Fruit fly (Drosophila melanogaster) whole organism, embryonic: ENCODE results near the gene CG4854.

Experiments used
- Ada2b ChIP-seq: fragments of 200-800 bp; sonication (Bioruptor generic); IDR thresholded peaks from 2 replicates; pipeline ENCODE4 v1.3.6; 2022; ENCODE audit warnings: missing biosample characterization, missing genetic modification characterization
- Aef1 ChIP-seq: fragments of 200-800 bp; sonication (Bioruptor generic); IDR thresholded peaks from 3 replicates; pipeline ENCODE4 v1.3.6; 2022; ENCODE audit warnings: missing biosample characterization, missing genetic modification characterization
- CG10321 ChIP-seq: fragments of 200-800 bp; sonication (Bioruptor generic); IDR thresholded peaks from 2 replicates; pipeline ENCODE4 v1.3.6; 2022; ENCODE audit warnings: missing biosample characterization, missing genetic modification characterization
- CG10654 ChIP-seq: fragments of 200-800 bp; sonication (Bioruptor generic); optimal IDR thresholded peaks from 2 replicates; lab custom pipeline; 2016; ENCODE audit warnings: missing biosample characterization, missing genetic modification characterization
- CG11247 ChIP-seq: fragments of 200-800 bp; sonication (Bioruptor generic); IDR thresholded peaks from 2 replicates; pipeline ENCODE4 v1.3.6; 2022; ENCODE audit warnings: missing biosample characterization, missing genetic modification characterization
- CG11696 ChIP-seq: fragments of 200-800 bp; sonication (Bioruptor generic); IDR thresholded peaks from 2 replicates; pipeline ENCODE4 v1.3.6; 2022; ENCODE audit warnings: missing biosample characterization, missing genetic modification characterization
- CG12071 ChIP-seq: fragments of 200-800 bp; sonication (Bioruptor generic); optimal IDR thresholded peaks from 3 replicates; lab custom pipeline; 2018; ENCODE audit warnings: missing biosample characterization, mild to moderate bottlenecking, missing genetic modification characterization
- CG12155 ChIP-seq: fragments of 200-800 bp; sonication (Bioruptor generic); optimal IDR thresholded peaks from 3 replicates; lab custom pipeline; 2016; ENCODE audit warnings: missing biosample characterization, missing genetic modification characterization
- CG1647 ChIP-seq: fragments of 200-800 bp; sonication (Bioruptor generic); optimal IDR thresholded peaks from 3 replicates; lab custom pipeline; 2016; ENCODE audit warnings: missing biosample characterization, missing genetic modification characterization
- CG17186 ChIP-seq: fragments of 200-800 bp; sonication (Bioruptor generic); optimal IDR thresholded peaks from 3 replicates; lab custom pipeline; 2017; ENCODE audit warnings: missing biosample characterization, missing genetic modification reagents, missing genetic modification characterization
- CG2889 ChIP-seq: fragments of 200-800 bp; sonication (Bioruptor generic); IDR thresholded peaks from 3 replicates; pipeline ENCODE4 v1.3.6; 2022; ENCODE audit warnings: missing biosample characterization, missing genetic modification characterization
- CG30403 ChIP-seq: fragments of 200-800 bp; sonication (Bioruptor generic); optimal IDR thresholded peaks from 3 replicates; lab custom pipeline; 2016; ENCODE audit warnings: missing biosample characterization, missing genetic modification characterization
- CG3065 ChIP-seq: fragments of 200-800 bp; sonication (Bioruptor generic); optimal IDR thresholded peaks from 2 replicates; lab custom pipeline; 2016; ENCODE audit warnings: missing biosample characterization, missing genetic modification characterization
- CG32772 ChIP-seq: fragments of 200-800 bp; sonication (Bioruptor generic); IDR thresholded peaks from 2 replicates; pipeline ENCODE4 v1.3.6; 2022; ENCODE audit warnings: missing biosample characterization, missing genetic modification characterization
- CG4730 ChIP-seq: fragments of 200-800 bp; sonication (Bioruptor generic); IDR thresholded peaks from 2 replicates; pipeline ENCODE4 v1.3.6; 2022; ENCODE audit warnings: missing biosample characterization, missing genetic modification characterization
- CG4854 ChIP-seq: fragments of 200-800 bp; sonication (Bioruptor generic); optimal IDR thresholded peaks from 2 replicates; lab custom pipeline; 2016; ENCODE audit warnings: missing biosample characterization, missing genetic modification characterization, inconsistent platforms
- CG8290 ChIP-seq, 3 experiments: fragments of 200-800 bp; sonication (Bioruptor generic); optimal IDR thresholded peaks; 2 replicates each; lab custom pipeline; 2016 to 2019; ENCODE audit warnings: missing biosample characterization in 3 of 3, missing genetic modification characterization in 3 of 3, mild to moderate bottlenecking in 2 of 3, moderate library complexity in 1 of 3
- CG9215 ChIP-seq: fragments of 200-800 bp; sonication (Bioruptor generic); IDR thresholded peaks from 2 replicates; pipeline ENCODE4 v1.3.6; 2022; ENCODE audit warnings: missing biosample characterization, missing genetic modification characterization
- CG9727 ChIP-seq: fragments of 200-800 bp; sonication (Bioruptor generic); optimal IDR thresholded peaks from 3 replicates; lab custom pipeline; 2017; ENCODE audit warnings: missing biosample characterization, mild to moderate bottlenecking, missing genetic modification characterization
- Dbx ChIP-seq: fragments of 200-800 bp; sonication (Bioruptor generic); IDR thresholded peaks from 3 replicates; pipeline ENCODE4 v1.3.6; 2022; ENCODE audit warnings: missing biosample characterization, missing genetic modification characterization
- Doc3 ChIP-seq: fragments of 200-800 bp; sonication (Bioruptor generic); IDR thresholded peaks from 3 replicates; pipeline ENCODE4 v1.3.6; 2022; ENCODE audit warnings: missing biosample characterization, missing genetic modification characterization; ENCODE audit not compliant: partially characterized antibody
- Elba2 ChIP-seq: fragments of 200-800 bp; sonication (Bioruptor generic); optimal IDR thresholded peaks from 3 replicates; lab custom pipeline; 2016; ENCODE audit warnings: missing biosample characterization, missing genetic modification characterization
- Fer1 ChIP-seq: fragments of 200-800 bp; sonication (Bioruptor generic); optimal IDR thresholded peaks from 2 replicates; lab custom pipeline; 2017; ENCODE audit warnings: missing biosample characterization, mild to moderate bottlenecking, missing genetic modification characterization
- Fer3 ChIP-seq: fragments of 200-800 bp; sonication (Bioruptor generic); optimal IDR thresholded peaks from 2 replicates; lab custom pipeline; 2018; ENCODE audit warnings: missing biosample characterization, mild to moderate bottlenecking, missing genetic modification characterization, moderate library complexity
- NK7.1 ChIP-seq: fragments of 200-800 bp; sonication (Bioruptor generic); optimal IDR thresholded peaks from 3 replicates; lab custom pipeline; 2016; ENCODE audit warnings: missing biosample characterization, missing genetic modification characterization
- Ssrp ChIP-seq: fragments of 200-800 bp; sonication (Bioruptor generic); optimal IDR thresholded peaks from 2 replicates; lab custom pipeline; 2018; ENCODE audit warnings: missing biosample characterization, mild to moderate bottlenecking, missing genetic modification characterization, moderate library complexity
- Vsx1 ChIP-seq: fragments of 200-800 bp; sonication (Bioruptor generic); optimal IDR thresholded peaks from 2 replicates; lab custom pipeline; 2017; ENCODE audit warnings: missing biosample characterization, mild to moderate bottlenecking, missing genetic modification characterization, missing genetic modification reagents
- YL-1 ChIP-seq: fragments of 200-800 bp; sonication (Bioruptor generic); optimal IDR thresholded peaks from 3 replicates; lab custom pipeline; 2017; ENCODE audit warnings: missing biosample characterization, mild to moderate bottlenecking, missing genetic modification characterization
- aop ChIP-seq: fragments of 200-800 bp; sonication (Bioruptor generic); IDR thresholded peaks from 2 replicates; pipeline ENCODE4 v1.3.6; 2022; ENCODE audit warnings: missing biosample characterization, missing genetic modification characterization
- ash1 ChIP-seq: fragments of 200-800 bp; sonication (Bioruptor generic); optimal IDR thresholded peaks from 2 replicates; lab custom pipeline; 2018; ENCODE audit warnings: missing biosample characterization, mild to moderate bottlenecking, missing genetic modification characterization
- cad ChIP-seq: fragments of >200 bp; optimal IDR thresholded peaks from 2 replicates; lab custom pipeline; 2017; ENCODE audit warnings: missing biosample characterization, missing genetic modification characterization
- caup ChIP-seq: fragments of 200-800 bp; sonication (Bioruptor generic); optimal IDR thresholded peaks from 3 replicates; lab custom pipeline; 2017; ENCODE audit warnings: missing biosample characterization, mild to moderate bottlenecking, missing genetic modification characterization, moderate library complexity; ENCODE audit not compliant: severe bottlenecking
- chm ChIP-seq: fragments of 200-800 bp; sonication (Bioruptor generic); IDR thresholded peaks from 2 replicates; pipeline ENCODE4 v1.3.6; 2022; ENCODE audit warnings: missing biosample characterization, missing genetic modification characterization
- chn ChIP-seq: fragments of 200-800 bp; sonication (Bioruptor generic); optimal IDR thresholded peaks from 2 replicates; lab custom pipeline; 2016; ENCODE audit warnings: missing biosample characterization, missing genetic modification characterization
- dimm ChIP-seq: fragments of 200-800 bp; sonication (Bioruptor generic); IDR thresholded peaks from 2 replicates; pipeline ENCODE4 v1.3.6; 2022; ENCODE audit warnings: missing biosample characterization, missing genetic modification characterization
- dm ChIP-seq: fragments of 200-800 bp; sonication (Bioruptor generic); optimal IDR thresholded peaks from 3 replicates; lab custom pipeline; 2016; ENCODE audit warnings: missing biosample characterization, missing genetic modification characterization
- dpn ChIP-seq, 2 experiments: fragments of 200-800 bp; sonication (Bioruptor generic); optimal IDR thresholded peaks; 3 replicates each; lab custom pipeline; 2016; ENCODE audit warnings: missing biosample characterization in 2 of 2, missing genetic modification characterization in 2 of 2
- hb ChIP-seq: fragments of 200-800 bp; sonication (Bioruptor generic); IDR thresholded peaks from 3 replicates; pipeline ENCODE4 v1.3.6; 2022; ENCODE audit warnings: missing biosample characterization, missing genetic modification characterization; ENCODE audit not compliant: partially characterized antibody
- jigr1 ChIP-seq: fragments of 200-800 bp; sonication (Bioruptor generic); IDR thresholded peaks from 3 replicates; pipeline ENCODE4 v1.3.6; 2022; ENCODE audit warnings: missing biosample characterization, missing genetic modification characterization
- luna ChIP-seq: fragments of 200-800 bp; sonication (Bioruptor generic); optimal IDR thresholded peaks from 2 replicates; lab custom pipeline; 2016; ENCODE audit warnings: missing biosample characterization, missing genetic modification characterization
- mirr ChIP-seq: fragments of 200-800 bp; sonication (Bioruptor generic); optimal IDR thresholded peaks from 3 replicates; lab custom pipeline; 2018; ENCODE audit warnings: missing biosample characterization, mild to moderate bottlenecking, missing genetic modification characterization
- nmo ChIP-seq: fragments of 200-800 bp; sonication (Bioruptor generic); optimal IDR thresholded peaks from 2 replicates; lab custom pipeline; 2018; ENCODE audit warnings: missing biosample characterization, mild to moderate bottlenecking, missing genetic modification characterization, moderate library complexity
- oc ChIP-seq: fragments of 200-800 bp; sonication (Bioruptor generic); optimal IDR thresholded peaks from 2 replicates; lab custom pipeline; 2018; ENCODE audit warnings: missing biosample characterization, mild to moderate bottlenecking, missing genetic modification characterization, moderate library complexity
- otp ChIP-seq: fragments of 200-800 bp; sonication (Bioruptor generic); IDR thresholded peaks from 3 replicates; pipeline ENCODE4, ENCODE4 v1.3.6; 2022; ENCODE audit warnings: missing biosample characterization, missing genetic modification characterization
- ranshi ChIP-seq: fragments of 200-800 bp; sonication (Bioruptor generic); IDR thresholded peaks from 2 replicates; pipeline ENCODE4 v1.3.6; 2022; ENCODE audit warnings: missing biosample characterization, missing genetic modification characterization
- sd ChIP-seq: fragments of 200-800 bp; sonication (Bioruptor generic); optimal IDR thresholded peaks from 3 replicates; lab custom pipeline; 2018; ENCODE audit warnings: missing biosample characterization, mild to moderate bottlenecking, missing genetic modification characterization, moderate library complexity
- slou ChIP-seq: fragments of 200-800 bp; sonication (Bioruptor generic); optimal IDR thresholded peaks from 3 replicates; lab custom pipeline; 2016; ENCODE audit warnings: missing biosample characterization, missing genetic modification characterization
- sob ChIP-seq: fragments of 200-800 bp; sonication (Bioruptor generic); IDR thresholded peaks from 2 replicates; pipeline ENCODE4 v1.3.6; 2022; ENCODE audit warnings: missing biosample characterization, missing genetic modification characterization
- tin ChIP-seq: fragments of 200-800 bp; sonication (Bioruptor generic); optimal IDR thresholded peaks from 3 replicates; lab custom pipeline; 2016; ENCODE audit warnings: missing biosample characterization, missing genetic modification characterization
- usp ChIP-seq: fragments of >200 bp; optimal IDR thresholded peaks from 2 replicates; lab custom pipeline; 2017; ENCODE audit warnings: missing biosample characterization, missing genetic modification characterization
- vfl ChIP-seq: fragments of 200-800 bp; sonication (Bioruptor generic); optimal IDR thresholded peaks from 2 replicates; lab custom pipeline; 2016; ENCODE audit warnings: missing biosample characterization, missing genetic modification characterization

The CG4854 gene

DNA sequence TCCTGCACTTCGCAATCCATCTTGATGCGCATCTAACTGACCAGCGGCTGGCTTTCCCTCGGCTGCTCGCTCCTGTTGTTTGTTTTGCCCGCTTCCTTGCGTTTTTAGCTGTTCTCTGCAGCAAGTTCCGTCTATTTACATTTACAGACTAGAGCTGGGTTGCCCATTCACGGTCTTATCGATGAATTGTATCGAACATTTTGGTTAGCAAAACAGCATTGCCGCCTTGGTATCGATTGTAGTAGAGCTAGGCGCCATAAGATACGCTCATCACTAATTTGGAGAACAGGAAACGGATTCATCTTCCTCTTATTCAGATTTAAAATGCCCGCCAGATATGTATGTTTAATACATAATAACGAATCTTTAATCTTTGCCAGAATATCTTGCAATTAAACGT is 8.0 kb downstream of the CG4854 start, which contains the start of gene Regnase-1 (continued):
- peak; percentile 96 for TF ChIP-seq Fer1
- TF ChIP-seq tin (GFP tag; lab: Kevin White, UChicago), result peak; percentile 83
- TF ChIP-seq nmo (GFP tag; lab: Kevin White, UChicago), result peak; percentile 87
- TF ChIP-seq chn (GFP tag; lab: Kevin White, UChicago), result peak; percentile 86
- TF ChIP-seq Aef1 (GFP tag; lab: Robert Waterston, UW), result peak; percentile 68; the same call in 2 of the 3 replicates
- peak; percentile 94 for TF ChIP-seq ash1 (GFP tag; lab: Kevin White, UChicago)
- peak; percentile 89 for TF ChIP-seq luna (GFP tag; lab: Kevin White, UChicago)
- TF ChIP-seq Fer3 (tag; lab: Kevin White, UChicago), result peak; percentile 96
- TF ChIP-seq CG2889 (GFP tag; lab: Robert Waterston, UW), result 0 out of 3 replicates have a peak, but pooled peaks have one; percentile 35
- TF ChIP-seq chm (GFP tag; lab: Robert Waterston, UW), result peak; percentile 97
- peak; percentile 73 for TF ChIP-seq CG4730 (GFP tag; lab: Robert Waterston, UW)
- TF ChIP-seq sd (tag; lab: Kevin White, UChicago), result no peak
- TF ChIP-seq ranshi (GFP tag; lab: Robert Waterston, UW), result peak; percentile 76; the same call in 1 of the 2 replicates
- TF ChIP-seq CG1647, result peak; percentile 83
- peak; percentile 86 for TF ChIP-seq CG10654 (GFP tag; lab: Kevin White, UChicago)
- peak; percentile 93 for TF ChIP-seq hb
- peak; percentile 98 for TF ChIP-seq caup (GFP tag; lab: Kevin White, UChicago)
- TF ChIP-seq otp, result peak; percentile 95
- peak; percentile 57; the same call in 1 of the 2 replicates for TF ChIP-seq dimm (GFP tag; lab: Robert Waterston, UW)
- TF ChIP-seq Doc3 (GFP tag; lab: Robert Waterston, UW), result peak; percentile 93
- TF ChIP-seq CG12155 (GFP tag; lab: Kevin White, UChicago), result peak; percentile 75
- peak; percentile 95 for TF ChIP-seq Vsx1 (GFP tag; lab: Kevin White, UChicago)
- TF ChIP-seq CG3065 (GFP tag; lab: Kevin White, UChicago), result peak; percentile 87
- no peak for TF ChIP-seq aop (GFP tag; lab: Robert Waterston, UW)
- peak; percentile 95 for TF ChIP-seq CG17186 (GFP tag; lab: Kevin White, UChicago)
- TF ChIP-seq CG4854 (GFP tag; lab: Kevin White, UChicago), result peak; percentile 87
- TF ChIP-seq CG8290 (GFP tag; optimal IDR thresholded peaks at IDR 0.05; lab: Kevin White, UChicago), result peak; percentile 91
- TF ChIP-seq CG8290 (tag; optimal IDR thresholded peaks at IDR 0.05; lab: Kevin White, UChicago), result peak; percentile 87 to 97
- peak; percentile 88 for TF ChIP-seq CG11247 (GFP tag; lab: Robert Waterston, UW)
- TF ChIP-seq cad, result no peak
- TF ChIP-seq Ssrp, result peak; percentile 65
- TF ChIP-seq Elba2, result peak; percentile 39
- peak; percentile 95 for TF ChIP-seq CG12071
- TF ChIP-seq usp (GFP tag; lab: Kevin White, UChicago), result no peak
- peak; percentile 66 for TF ChIP-seq CG10321 (GFP tag; lab: Robert Waterston, UW)
- TF ChIP-seq slou, result peak; percentile 85
- peak; percentile 71 for TF ChIP-seq Ada2b (GFP tag; lab: Robert Waterston, UW)
- TF ChIP-seq vfl (GFP tag; lab: Kevin White, UChicago), result peak; percentile 78
- TF ChIP-seq dm, result peak; percentile 90
- peak; percentile 98 for TF ChIP-seq YL-1 (GFP tag; lab: Kevin White, UChicago)
- TF ChIP-seq oc (tag; lab: Kevin White, UChicago), result peak; percentile 84
- peak; percentile 95 for TF ChIP-seq CG9727 (GFP tag; lab: Kevin White, UChicago)
- TF ChIP-seq jigr1, result no peak
- peak; percentile 92 for TF ChIP-seq Dbx (GFP tag; lab: Robert Waterston, UW)
- peak; percentile 41; the same call in 1 of the 2 replicates for TF ChIP-seq CG9215 (GFP tag; lab: Robert Waterston, UW)
- TF ChIP-seq sob (GFP tag; lab: Robert Waterston, UW), result peak; percentile 95
- peak; percentile 83 to 92 for TF ChIP-seq dpn (GFP tag; optimal IDR thresholded peaks at IDR 0.05; lab: Kevin White, UChicago)
- TF ChIP-seq NK7.1 (GFP tag; lab: Kevin White, UChicago), result peak; percentile 84
- peak; percentile 78 for TF ChIP-seq CG30403 (GFP tag; lab: Kevin White, UChicago)
- TF ChIP-seq mirr (GFP tag; lab: Kevin White, UChicago), result peak; percentile 97
- peak; percentile 82 for TF ChIP-seq CG11696 (GFP tag; lab: Robert Waterston, UW)
- TF ChIP-seq CG32772 (GFP tag; lab: Robert Waterston, UW), result peak; percentile 65; the same call in 1 of the 2 replicates
